Worm (Caenorhabditis elegans) whole organism, L1 larva: Measurements from ENCODE around the gene srg-26.
A peak's percentile ranks its signal among the peaks of the same experiment; 100 is the strongest.

Source experiments
- C04F5.9 ChIP-seq: sonication (generic microtip); optimal IDR thresholded peaks from 2 replicates; lab custom pipeline; 2016; ENCODE audit warnings: missing genetic modification characterization, missing compliant biosample characterization
- F16B12.6 ChIP-seq: fragments of 150-350 bp; optimal IDR thresholded peaks from 2 replicates; lab custom pipeline; 2014; ENCODE audit warnings: missing biosample characterization, missing genetic modification characterization
- Y116A8C.19 ChIP-seq: sonication (generic microtip); optimal IDR thresholded peaks from 2 replicates; lab custom pipeline; 2016; ENCODE audit warnings: missing compliant biosample characterization, missing genetic modification characterization, borderline replicate concordance
- alr-1 ChIP-seq: fragments of 200-800 bp; sonication (Bioruptor generic); optimal IDR thresholded peaks from 2 replicates; lab custom pipeline; 2018; ENCODE audit warnings: borderline replicate concordance, mild to moderate bottlenecking, missing genetic modification characterization, missing compliant biosample characterization
- ama-1 ChIP-seq: fragments of 150-350 bp; optimal IDR thresholded peaks from 2 replicates; lab custom pipeline; 2014
- ceh-63 ChIP-seq: fragments of 200-800 bp; sonication (Bioruptor generic); optimal IDR thresholded peaks from 2 replicates; lab custom pipeline; 2018; ENCODE audit warnings: mild to moderate bottlenecking, missing genetic modification characterization, missing compliant biosample characterization
- ceh-8 ChIP-seq: fragments of 200-800 bp; sonication (Bioruptor generic); optimal IDR thresholded peaks from 2 replicates; lab custom pipeline; 2018; ENCODE audit warnings: mild to moderate bottlenecking, missing genetic modification characterization, moderate library complexity, missing compliant biosample characterization
- ceh-82 ChIP-seq, 3 experiments: fragments of 150-350 bp in 1 of 3; sonication (generic microtip) in 2 of 3; optimal IDR thresholded peaks; 2 replicates each; lab custom pipeline; 2014 to 2017; ENCODE audit warnings: missing biosample characterization in 3 of 3, missing genetic modification characterization in 3 of 3
- ceh-88 ChIP-seq: fragments of 200-800 bp; sonication (Bioruptor generic); IDR thresholded peaks from 2 replicates; pipeline ENCODE4 v1.3.6; 2022; ENCODE audit warnings: missing genetic modification characterization, missing compliant biosample characterization
- ces-1 ChIP-seq: fragments of 150-350 bp; optimal IDR thresholded peaks from 2 replicates; lab custom pipeline; 2014; ENCODE audit warnings: missing biosample characterization, missing genetic modification reagents, missing genetic modification characterization
- dpl-1 ChIP-seq, 3 experiments: fragments of 150-350 bp in 2 of 3; sonication (generic microtip) in 1 of 3; optimal IDR thresholded peaks; 2 replicates each; lab custom pipeline; 2014 to 2017; ENCODE audit warnings: missing biosample characterization in 3 of 3, missing genetic modification characterization in 3 of 3, missing genetic modification reagents in 3 of 3
- dsc-1 ChIP-seq: sonication (generic microtip); optimal IDR thresholded peaks from 2 replicates; lab custom pipeline; 2016; ENCODE audit warnings: mild to moderate bottlenecking, missing genetic modification characterization, missing compliant biosample characterization
- egl-27 ChIP-seq, 2 experiments: fragments of 150-350 bp in 1 of 2; sonication (generic microtip); optimal IDR thresholded peaks; 3 replicates each; lab custom pipeline; 2017 to 2018; ENCODE audit warnings: missing biosample characterization in 2 of 2, missing genetic modification characterization in 2 of 2, missing genetic modification reagents in 2 of 2
- fkh-10 ChIP-seq: sonication (generic microtip); optimal IDR thresholded peaks from 2 replicates; lab custom pipeline; 2017; ENCODE audit warnings: missing biosample characterization, missing genetic modification reagents, missing genetic modification characterization
- fkh-4 ChIP-seq: sonication (generic microtip); optimal IDR thresholded peaks from 2 replicates; lab custom pipeline; 2016; ENCODE audit warnings: missing compliant biosample characterization, missing genetic modification characterization, borderline replicate concordance
- fos-1 ChIP-seq: fragments of 150-350 bp; optimal IDR thresholded peaks from 2 replicates; lab custom pipeline; 2014; ENCODE audit warnings: missing biosample characterization, missing genetic modification characterization
- grh-1 ChIP-seq: fragments of 200-800 bp; sonication (Bioruptor generic); IDR thresholded peaks from 2 replicates; pipeline ENCODE4 v1.3.6; 2022; ENCODE audit warnings: missing genetic modification reagents, missing genetic modification characterization, missing compliant biosample characterization
- hlh-4 ChIP-seq: sonication (generic microtip); optimal IDR thresholded peaks from 2 replicates; lab custom pipeline; 2016; ENCODE audit warnings: mild to moderate bottlenecking, missing genetic modification characterization, missing compliant biosample characterization
- isw-1 ChIP-seq: fragments of 200-800 bp; sonication (Bioruptor generic); IDR thresholded peaks from 2 replicates; pipeline ENCODE4 v1.3.6; 2022; ENCODE audit warnings: missing genetic modification characterization, missing compliant biosample characterization
- lin-35 ChIP-seq, 2 experiments: fragments of 150-350 bp; optimal IDR thresholded peaks; 2 replicates each; lab custom pipeline; 2014; ENCODE audit warnings: missing biosample characterization in 2 of 2, missing genetic modification characterization in 2 of 2, missing genetic modification reagents in 2 of 2
- lir-3 ChIP-seq: sonication (generic microtip); optimal IDR thresholded peaks from 2 replicates; lab custom pipeline; 2016; ENCODE audit warnings: mild to moderate bottlenecking, missing genetic modification characterization, moderate library complexity, missing compliant biosample characterization; ENCODE audit not compliant: poor library complexity
- mep-1 ChIP-seq: fragments of 150-350 bp; optimal IDR thresholded peaks from 2 replicates; lab custom pipeline; 2014; ENCODE audit warnings: missing biosample characterization, missing genetic modification characterization
- nhr-12 ChIP-seq: sonication (generic microtip); optimal IDR thresholded peaks from 2 replicates; lab custom pipeline; 2017; ENCODE audit warnings: missing biosample characterization, missing genetic modification characterization
- nhr-85 ChIP-seq: sonication (generic microtip); peaks from one replicate; lab custom pipeline; 2016; ENCODE audit warnings: missing genetic modification characterization, inconsistent platforms, missing compliant biosample characterization
- pag-3 ChIP-seq: sonication (generic microtip); optimal IDR thresholded peaks from 2 replicates; lab custom pipeline; 2017; ENCODE audit warnings: missing genetic modification characterization, mild to moderate bottlenecking, missing compliant biosample characterization, antibody characterized with exemption, borderline replicate concordance; ENCODE audit not compliant: insufficient read depth
- skn-1 ChIP-seq: fragments of 150-350 bp; optimal IDR thresholded peaks from 2 replicates; lab custom pipeline; 2014; ENCODE audit warnings: missing biosample characterization, missing genetic modification characterization
- snu-23 ChIP-seq: sonication (generic microtip); optimal IDR thresholded peaks from 2 replicates; lab custom pipeline; 2016; ENCODE audit warnings: missing genetic modification characterization, missing compliant biosample characterization
- sox-4 ChIP-seq: sonication (generic microtip); optimal IDR thresholded peaks from 2 replicates; lab custom pipeline; 2016; ENCODE audit warnings: missing genetic modification characterization, missing compliant biosample characterization
- sptf-1 ChIP-seq: fragments of 150-350 bp; optimal IDR thresholded peaks from 2 replicates; lab custom pipeline; 2014; ENCODE audit warnings: missing biosample characterization, missing genetic modification characterization
- sup-37 ChIP-seq: fragments of 200-800 bp; sonication (Bioruptor generic); optimal IDR thresholded peaks from 2 replicates; lab custom pipeline; 2018; ENCODE audit warnings: mild to moderate bottlenecking, missing genetic modification characterization, missing compliant biosample characterization
- tbx-2 ChIP-seq: sonication (generic microtip); optimal IDR thresholded peaks from 2 replicates; lab custom pipeline; 2016; ENCODE audit warnings: missing genetic modification characterization, missing compliant biosample characterization
- unc-62 ChIP-seq: fragments of 150-350 bp; optimal IDR thresholded peaks from 2 replicates; lab custom pipeline; 2014; ENCODE audit warnings: missing biosample characterization, missing genetic modification reagents, missing genetic modification characterization
- vab-15 ChIP-seq: sonication (generic microtip); optimal IDR thresholded peaks from 2 replicates; lab custom pipeline; 2017; ENCODE audit warnings: missing genotype, mild to moderate bottlenecking, missing genetic modification characterization, missing compliant biosample characterization
- zag-1 ChIP-seq: fragments of 150-350 bp; optimal IDR thresholded peaks from 2 replicates; lab custom pipeline; 2014; ENCODE audit warnings: missing biosample characterization, missing genetic modification characterization
- ztf-11 ChIP-seq, 2 experiments: sonication (generic microtip); optimal IDR thresholded peaks; 2 replicates each; lab custom pipeline; 2016 to 2017; ENCODE audit warnings: missing genetic modification characterization in 2 of 2, missing biosample characterization in 1 of 2, missing compliant biosample characterization in 1 of 2
- ztf-4 ChIP-seq: fragments of 150-350 bp; optimal IDR thresholded peaks from 2 replicates; lab custom pipeline; 2014; ENCODE audit warnings: missing biosample characterization, missing genetic modification characterization

The srg-26 gene

DNA sequence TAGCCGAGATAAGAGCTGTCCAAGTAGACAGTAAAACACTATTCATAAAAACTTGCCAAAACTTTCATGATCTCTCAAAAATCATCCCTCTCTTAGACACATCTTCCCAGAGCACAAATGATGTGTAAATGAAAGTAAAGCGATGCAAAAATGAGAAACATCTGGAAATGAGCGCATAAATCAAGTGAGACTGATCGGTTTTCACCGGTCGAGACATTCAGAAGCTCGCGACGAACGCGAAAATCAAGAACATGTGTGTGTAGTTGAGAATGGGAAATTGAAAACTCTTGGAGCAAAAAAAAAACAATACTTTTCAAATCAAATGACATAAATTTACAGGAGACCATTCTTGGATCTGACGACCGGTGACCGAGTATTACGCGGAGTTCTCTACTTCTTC lies 26.7 kb upstream of the srg-26 start:
- TF ChIP-seq dsc-1 (tag; lab: Kevin White, UChicago) (peak; percentile 97), nhr-85 (tag; lab: Kevin White, UChicago) (no peak), zag-1 (tag; lab: Kevin White, UChicago) (no peak), fkh-4 (peak; percentile 93), lin-35 (GFP tag; optimal IDR thresholded peaks at IDR 0.05; lab: Kevin White, UChicago) (no peak), ztf-4 (tag; lab: Kevin White, UChicago) (no peak), lir-3 (tag; lab: Kevin White, UChicago) (no peak), grh-1 (GFP tag; lab: Robert Waterston, UW) (no peak)

DNA sequence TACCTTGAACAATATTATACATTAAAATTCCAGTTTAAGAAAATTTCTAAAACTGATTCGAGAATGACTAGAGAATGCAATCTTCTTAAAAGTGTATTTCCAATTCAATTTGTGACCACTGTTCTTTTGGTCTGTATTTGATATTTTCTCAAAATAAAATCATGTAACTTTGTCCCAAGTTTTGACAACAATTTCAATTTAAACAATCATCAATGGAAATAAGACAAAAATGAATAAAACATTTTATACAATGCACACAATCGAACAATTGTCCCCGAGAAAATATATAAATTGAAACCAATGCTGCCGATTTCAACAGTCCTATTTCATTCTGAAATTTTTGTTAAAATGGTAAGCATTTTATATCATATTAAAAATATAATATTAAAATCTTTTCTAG lies 19.4 kb upstream of the srg-26 start, which contains the start of gene C10G8.4:
Gene C10G8.4, plus strand, starts transcription at position 301 of the 400 bp plus-strand sequence.
- TF ChIP-seq C04F5.9 (tag; lab: Kevin White, UChicago) (no peak), egl-27 (tag; optimal IDR thresholded peaks at IDR 0.05; lab: Kevin White, UChicago) (no peak), dpl-1 (GFP tag; optimal IDR thresholded peaks at IDR 0.05; lab: Kevin White, UChicago) (no peak), ceh-88 (GFP tag; lab: Robert Waterston, UW) (no peak), ztf-4 (tag; lab: Kevin White, UChicago) (no peak), sup-37 (GFP tag; lab: Kevin White, UChicago) (no peak), sox-4 (tag; lab: Kevin White, UChicago) (no peak), fkh-10 (GFP tag; lab: Kevin White, UChicago) (no peak), ztf-11 (tag; optimal IDR thresholded peaks at IDR 0.05; lab: Kevin White, UChicago) (no peak), lin-35 (GFP tag; optimal IDR thresholded peaks at IDR 0.05; lab: Kevin White, UChicago) (no peak), ceh-82 (tag; optimal IDR thresholded peaks at IDR 0.05; lab: Kevin White, UChicago) (no peak), fos-1 (tag; lab: Kevin White, UChicago) (no peak), alr-1 (tag; lab: Kevin White, UChicago) (no peak), tbx-2 (tag; lab: Kevin White, UChicago) (no peak), pag-3 (tag; lab: Kevin White, UChicago) (no peak)
- TF ChIP-seq, all 84 proteins: peak for 0

DNA sequence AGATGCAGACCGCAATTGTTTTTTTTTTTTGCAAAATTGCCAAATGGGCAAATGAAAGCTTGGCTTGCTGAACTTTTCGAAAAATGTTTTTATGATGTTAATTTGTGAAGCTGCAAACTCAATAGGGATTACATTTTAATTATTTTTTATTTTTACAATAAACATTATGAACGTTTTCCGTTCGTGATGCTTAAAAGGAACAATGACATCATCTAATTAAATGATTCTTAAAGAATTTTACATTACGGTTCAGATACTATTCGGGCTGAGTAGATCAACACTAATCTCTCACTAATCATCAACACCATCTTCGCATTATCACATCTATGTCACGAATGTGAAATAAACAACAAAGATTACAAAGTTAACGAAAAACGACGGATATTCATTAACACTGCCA lies 18.6 kb upstream of the srg-26 start, which contains the start of gene C10G8.3:
Gene C10G8.3, plus strand, starts transcription at position 301 of the 400 bp plus-strand sequence.
- TF ChIP-seq unc-62 (GFP tag; lab: Kevin White, UChicago) (no peak), Y116A8C.19 (tag; lab: Kevin White, UChicago) (no peak), tbx-2 (tag; lab: Kevin White, UChicago) (no peak), snu-23 (GFP tag; lab: Kevin White, UChicago) (no peak), ces-1 (GFP tag; lab: Kevin White, UChicago) (no peak), skn-1 (no peak)

DNA sequence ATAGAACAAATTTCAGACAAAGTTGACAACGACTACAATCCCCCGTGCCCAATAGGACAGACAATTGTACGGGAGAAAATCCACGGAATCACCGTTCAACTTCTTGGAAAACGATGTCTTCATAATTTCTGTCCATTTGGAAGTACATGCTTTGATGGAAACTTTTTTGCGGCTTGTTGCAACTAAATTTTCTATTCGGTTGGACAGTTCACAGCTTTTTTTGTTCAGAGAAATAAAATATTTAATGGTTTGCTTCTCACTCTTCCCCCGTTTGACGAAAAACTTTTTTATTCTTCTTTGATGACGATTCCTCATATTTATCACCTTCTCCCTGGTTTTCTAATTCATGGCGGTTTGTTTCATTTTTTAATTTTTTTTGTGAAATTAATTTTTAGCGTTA lies 17.0 kb upstream of the srg-26 start, which contains the start of gene C10G8.2:
Gene C10G8.2, plus strand, starts transcription at position 301 of the 400 bp plus-strand sequence.
- TF ChIP-seq nhr-12 (tag; lab: Kevin White, UChicago): no peak
- TF ChIP-seq mep-1 (tag; lab: Kevin White, UChicago): no peak
- no peak for TF ChIP-seq ceh-8 (GFP tag; lab: Kevin White, UChicago)
- TF ChIP-seq vab-15 (tag; lab: Kevin White, UChicago): no peak
- no peak for TF ChIP-seq ama-1 (lab: Kevin White, UChicago)
- TF ChIP-seq F16B12.6: no peak
- no peak for TF ChIP-seq sptf-1
- TF ChIP-seq ceh-63 (GFP tag; lab: Kevin White, UChicago): no peak
- no peak for TF ChIP-seq fkh-10 (GFP tag; lab: Kevin White, UChicago)
- TF ChIP-seq alr-1 (tag; lab: Kevin White, UChicago): no peak
- no peak for TF ChIP-seq skn-1
- no peak for TF ChIP-seq isw-1
- no peak for TF ChIP-seq hlh-4 (tag; lab: Kevin White, UChicago)
